Worm (Caenorhabditis elegans): ENCODE results near the gene srg-22.

ce11 chrII:3076915-3077314 lies 16.3 kb downstream of the srg-22 start, which contains the start of gene Y25C1A.8:
- TF ChIP-seq elt-1 (tag; optimal IDR thresholded peaks at IDR 0.05): peak; percentile 71
- peak; percentile 96 for TF ChIP-seq nfya-1 (tag; optimal IDR thresholded peaks at IDR 0.05; ENCODE audit: insufficient read depth)
- no peak for TF ChIP-seq zag-1 (tag; optimal IDR thresholded peaks at IDR 0.05)
- no peak for TF ChIP-seq unc-39 (tag; optimal IDR thresholded peaks at IDR 0.05)
- peak; percentile 94 for TF ChIP-seq jun-1 (tag; optimal IDR thresholded peaks at IDR 0.05)
- TF ChIP-seq elt-3 (tag; optimal IDR thresholded peaks at IDR 0.05): peak in 1 of 3 experiments; percentile 32
- TF ChIP-seq nhr-76 (tag; optimal IDR thresholded peaks at IDR 0.05): no peak
- TF ChIP-seq egl-5 (tag; optimal IDR thresholded peaks at IDR 0.05): peak; percentile 87
- TF ChIP-seq egl-27 (tag; optimal IDR thresholded peaks at IDR 0.05): no peak
- peak; percentile 87 for TF ChIP-seq tbx-2 (tag; optimal IDR thresholded peaks at IDR 0.05)
- TF ChIP-seq ama-1 (optimal IDR thresholded peaks at IDR 0.05): peak; percentile 20
